Worm (Caenorhabditis elegans) whole organism, L4 larva: ENCODE measurements around the gene B0507.5.

Source experiments
- ama-1 ChIP-seq: fragments of 150-350 bp; optimal IDR thresholded peaks from 2 replicates; lab custom pipeline; 2014; ENCODE audit warnings: inconsistent platforms, mixed read lengths
- ceh-28 ChIP-seq: fragments of 150-350 bp; optimal IDR thresholded peaks from 2 replicates; lab custom pipeline; 2014; ENCODE audit warnings: missing biosample characterization, missing genetic modification reagents, missing genetic modification characterization
- dve-1 ChIP-seq: sonication (generic microtip); optimal IDR thresholded peaks from 2 replicates; lab custom pipeline; 2017; ENCODE audit warnings: antibody characterized with exemption, mild to moderate bottlenecking, missing genetic modification characterization, missing compliant biosample characterization; ENCODE audit not compliant: insufficient read depth
- fos-1 ChIP-seq: fragments of 150-350 bp; optimal IDR thresholded peaks from 2 replicates; lab custom pipeline; 2014; ENCODE audit warnings: missing biosample characterization, missing genetic modification characterization
- hif-1 ChIP-seq, 2 experiments: sonication (generic microtip); optimal IDR thresholded peaks; 2 replicates each; lab custom pipeline; 2016 to 2017; ENCODE audit warnings: missing compliant biosample characterization in 2 of 2, missing genetic modification characterization in 2 of 2, missing genetic modification reagents in 2 of 2, missing genotype in 2 of 2, mild to moderate bottlenecking in 1 of 2
- lin-13 ChIP-seq: fragments of 150-350 bp; optimal IDR thresholded peaks from 2 replicates; lab custom pipeline; 2014; ENCODE audit warnings: missing biosample characterization, missing genetic modification reagents, missing genetic modification characterization
- madf-5 ChIP-seq, 2 experiments: fragments of 200-800 bp; sonication (Bioruptor generic); IDR thresholded peaks; 2 replicates each; pipeline ENCODE4 v1.3.6; 2022; ENCODE audit warnings: missing compliant biosample characterization in 2 of 2, missing genetic modification characterization in 2 of 2
- nhr-11 ChIP-seq: fragments of 150-350 bp; optimal IDR thresholded peaks from 2 replicates; lab custom pipeline; 2014; ENCODE audit warnings: missing biosample characterization, missing genetic modification characterization
- nhr-237 ChIP-seq: sonication (generic microtip); optimal IDR thresholded peaks from 2 replicates; lab custom pipeline; 2017; ENCODE audit warnings: missing biosample characterization, missing genetic modification characterization
- nhr-77 ChIP-seq: fragments of 150-350 bp; optimal IDR thresholded peaks from 2 replicates; lab custom pipeline; 2014; ENCODE audit warnings: missing biosample characterization, missing genetic modification characterization
- spr-3 ChIP-seq: fragments of 200-800 bp; sonication (Bioruptor generic); optimal IDR thresholded peaks from 2 replicates; lab custom pipeline; 2018; ENCODE audit warnings: mild to moderate bottlenecking, missing genetic modification characterization, missing compliant biosample characterization
- vab-7 ChIP-seq: fragments of 200-800 bp; sonication (Bioruptor generic); IDR thresholded peaks from 2 replicates; pipeline ENCODE4 v1.3.6; 2022; ENCODE audit warnings: missing genetic modification reagents, missing genetic modification characterization, missing compliant biosample characterization
- ztf-11 ChIP-seq: fragments of 150-350 bp; optimal IDR thresholded peaks from 2 replicates; lab custom pipeline; 2014; ENCODE audit warnings: missing biosample characterization, missing genetic modification characterization

- no peak for TF ChIP-seq ceh-28
- no peak for TF ChIP-seq hif-1 (tag; optimal IDR thresholded peaks at IDR 0.05; lab: Kevin White, UChicago)
- TF ChIP-seq lin-13 (GFP tag; lab: Kevin White, UChicago), result no peak
- peak; percentile 32 for TF ChIP-seq nhr-77
- no peak for TF ChIP-seq nhr-237
- TF ChIP-seq vab-7 (GFP tag; lab: Robert Waterston, UW), result no peak
- TF ChIP-seq dve-1 (tag; lab: Kevin White, UChicago), result no peak
- no peak for TF ChIP-seq ama-1 (lab: Kevin White, UChicago)
- no peak for TF ChIP-seq ztf-11 (tag; lab: Kevin White, UChicago)
- no peak for TF ChIP-seq nhr-11 (tag; lab: Kevin White, UChicago)
- no peak for TF ChIP-seq madf-5 (GFP tag; IDR thresholded peaks at IDR 0.05; lab: Robert Waterston, UW)
- TF ChIP-seq spr-3 (GFP tag; lab: Kevin White, UChicago), result no peak
- TF ChIP-seq fos-1 (tag; lab: Kevin White, UChicago), result no peak
These were observed 45.9 kb downstream of the B0507.5 start for ce11 chrV:8799293-8799812.
